Worm (Caenorhabditis elegans): ENCODE results near the gene ifd-2.

ce11 chrX:777421-777820, 38.3 kb downstream of the ifd-2 start, which contains the start of gene nas-15:
- TF ChIP-seq elt-1 (tag; optimal IDR thresholded peaks at IDR 0.05; ENCODE audit: borderline replicate concordance, insufficient read depth) = no peak
- TF ChIP-seq blmp-1 (tag; optimal IDR thresholded peaks at IDR 0.05) = no peak
- no peak for TF ChIP-seq sem-2 (GFP tag; optimal IDR thresholded peaks at IDR 0.05)
- TF ChIP-seq lsy-2 (tag; optimal IDR thresholded peaks at IDR 0.05) = no peak
- TF ChIP-seq mls-2 (tag; optimal IDR thresholded peaks at IDR 0.05) = no peak
- no peak for TF ChIP-seq unc-39 (tag; optimal IDR thresholded peaks at IDR 0.05)
- no peak for TF ChIP-seq nhr-237 (tag; optimal IDR thresholded peaks at IDR 0.05)
